Fruit fly (Drosophila melanogaster) whole organism, embryonic: ENCODE results near the gene CG3604.

Source experiments
- Atf-2 ChIP-seq: fragments of 200-800 bp; sonication (Bioruptor generic); optimal IDR thresholded peaks from 2 replicates; lab custom pipeline; 2016; ENCODE audit warnings: missing biosample characterization, missing genetic modification characterization
- CG10366 ChIP-seq: fragments of 200-800 bp; sonication (Bioruptor generic); IDR thresholded peaks from 2 replicates; pipeline ENCODE4 v1.3.6; 2022; ENCODE audit warnings: missing biosample characterization, missing genetic modification characterization
- CG10979 ChIP-seq: fragments of 200-800 bp; sonication (Bioruptor generic); optimal IDR thresholded peaks from 2 replicates; lab custom pipeline; 2018; ENCODE audit warnings: missing biosample characterization, mild to moderate bottlenecking, missing genetic modification characterization, moderate library complexity
- CG11093 ChIP-seq: fragments of 200-800 bp; sonication (Bioruptor generic); IDR thresholded peaks from 3 replicates; pipeline ENCODE4 v1.3.6; 2022; ENCODE audit warnings: missing biosample characterization, missing genetic modification characterization
- CG11723 ChIP-seq: fragments of 200-800 bp; sonication (Bioruptor generic); optimal IDR thresholded peaks from 2 replicates; lab custom pipeline; 2017; ENCODE audit warnings: missing biosample characterization, mild to moderate bottlenecking, missing genetic modification characterization
- CG12299 ChIP-seq: fragments of 200-800 bp; sonication (Bioruptor generic); optimal IDR thresholded peaks from 2 replicates; lab custom pipeline; 2018; ENCODE audit warnings: missing biosample characterization, mild to moderate bottlenecking, missing genetic modification characterization
- CG12769 ChIP-seq: fragments of 200-800 bp; sonication (Bioruptor generic); optimal IDR thresholded peaks from 2 replicates; lab custom pipeline; 2019; ENCODE audit warnings: missing biosample characterization, mild to moderate bottlenecking, missing genetic modification characterization, moderate library complexity
- CG13287 ChIP-seq: fragments of 200-800 bp; sonication (Bioruptor generic); IDR thresholded peaks from 2 replicates; pipeline ENCODE4 v1.3.6; 2022; ENCODE audit warnings: missing biosample characterization, missing genetic modification characterization; ENCODE audit not compliant: partially characterized antibody
- CG15601 ChIP-seq: fragments of 200-800 bp; sonication (Bioruptor generic); optimal IDR thresholded peaks from 3 replicates; lab custom pipeline; 2019; ENCODE audit warnings: missing biosample characterization, mild to moderate bottlenecking, missing genetic modification characterization, moderate library complexity
- CG16779 ChIP-seq: fragments of 200-800 bp; sonication (Bioruptor generic); IDR thresholded peaks from 2 replicates; pipeline ENCODE4 v1.3.6; 2022; ENCODE audit warnings: missing biosample characterization, missing genetic modification characterization
- CG30431 ChIP-seq: fragments of 200-800 bp; sonication (Bioruptor generic); optimal IDR thresholded peaks from 2 replicates; lab custom pipeline; 2017; ENCODE audit warnings: missing biosample characterization, missing genetic modification characterization
- CG3995 ChIP-seq: fragments of 200-800 bp; sonication (Bioruptor generic); optimal IDR thresholded peaks from 3 replicates; lab custom pipeline; 2016; ENCODE audit warnings: missing biosample characterization, missing genetic modification characterization
- CG4617 ChIP-seq: fragments of 200-800 bp; sonication (Bioruptor generic); optimal IDR thresholded peaks from 3 replicates; lab custom pipeline; 2016; ENCODE audit warnings: missing biosample characterization, missing genetic modification characterization, borderline replicate concordance
- CG4854 ChIP-seq: fragments of 200-800 bp; sonication (Bioruptor generic); optimal IDR thresholded peaks from 2 replicates; lab custom pipeline; 2016; ENCODE audit warnings: missing biosample characterization, missing genetic modification characterization, inconsistent platforms
- CG9609 ChIP-seq: fragments of 200-800 bp; sonication (Bioruptor generic); optimal IDR thresholded peaks from 3 replicates; lab custom pipeline; 2016; ENCODE audit warnings: missing biosample characterization, missing genetic modification characterization
- CTCF ChIP-seq: fragments of 200-800 bp; sonication (Bioruptor generic); optimal IDR thresholded peaks from 2 replicates; lab custom pipeline; 2017; ENCODE audit warnings: missing biosample characterization, mild to moderate bottlenecking, missing genetic modification characterization, moderate library complexity
- Dip3 ChIP-seq: fragments of 200-800 bp; sonication (Bioruptor generic); optimal IDR thresholded peaks from 3 replicates; lab custom pipeline; 2016; ENCODE audit warnings: missing biosample characterization, missing genetic modification characterization
- Dll ChIP-seq: fragments of 200-800 bp; sonication (Bioruptor generic); IDR thresholded peaks from 4 replicates; pipeline ENCODE4 v1.3.6; 2022; ENCODE audit warnings: missing biosample characterization, missing genetic modification characterization; ENCODE audit not compliant: partially characterized antibody
- Ets65A ChIP-seq: fragments of 200-800 bp; sonication (Bioruptor generic); peaks from one replicate; lab custom pipeline; 2016; ENCODE audit warnings: missing biosample characterization, missing genetic modification characterization
- H15 ChIP-seq: fragments of 200-800 bp; sonication (Bioruptor generic); IDR thresholded peaks from 3 replicates; pipeline ENCODE4 v1.3.6; 2022; ENCODE audit warnings: missing biosample characterization, missing genetic modification characterization
- HLH4C ChIP-seq: fragments of 200-800 bp; sonication (Bioruptor generic); IDR thresholded peaks from 3 replicates; pipeline ENCODE4 v1.3.6; 2022; ENCODE audit warnings: missing biosample characterization, missing genetic modification characterization; ENCODE audit not compliant: partially characterized antibody
- Hand ChIP-seq: fragments of 200-800 bp; sonication (Bioruptor generic); optimal IDR thresholded peaks from 2 replicates; lab custom pipeline; 2017; ENCODE audit warnings: mild to moderate bottlenecking, missing biosample characterization, missing genetic modification reagents, missing genetic modification characterization
- Hr3 ChIP-seq: fragments of 200-800 bp; sonication (Bioruptor generic); optimal IDR thresholded peaks from 3 replicates; lab custom pipeline; 2016; ENCODE audit warnings: missing biosample characterization, missing genetic modification characterization
- Hr39 ChIP-seq: fragments of >200 bp; optimal IDR thresholded peaks from 2 replicates; lab custom pipeline; 2017
- MBD-R2 ChIP-seq: fragments of 200-800 bp; sonication (Bioruptor generic); IDR thresholded peaks from 2 replicates; pipeline ENCODE4 v1.3.6; 2022; ENCODE audit warnings: missing biosample characterization, missing genetic modification characterization
- NfI ChIP-seq: fragments of 200-800 bp; sonication (Bioruptor generic); optimal IDR thresholded peaks from 3 replicates; lab custom pipeline; 2018; ENCODE audit warnings: missing biosample characterization, mild to moderate bottlenecking, missing genetic modification characterization, moderate library complexity
- Oli ChIP-seq: fragments of 200-800 bp; sonication (Bioruptor generic); optimal IDR thresholded peaks from 2 replicates; lab custom pipeline; 2018; ENCODE audit warnings: missing biosample characterization, mild to moderate bottlenecking, missing genetic modification characterization, moderate library complexity
- Poxn ChIP-seq: fragments of 200-800 bp; sonication (Bioruptor generic); IDR thresholded peaks from 2 replicates; pipeline ENCODE4 v1.3.6; 2022; ENCODE audit warnings: missing biosample characterization, missing genetic modification characterization
- Sox100B ChIP-seq: fragments of 200-800 bp; sonication (Bioruptor generic); optimal IDR thresholded peaks from 3 replicates; lab custom pipeline; 2018; ENCODE audit warnings: missing biosample characterization, mild to moderate bottlenecking, missing genetic modification characterization
- Sry-β ChIP-seq: fragments of 200-800 bp; sonication (Bioruptor generic); optimal IDR thresholded peaks from 2 replicates; lab custom pipeline; 2018; ENCODE audit warnings: missing biosample characterization, mild to moderate bottlenecking, missing genetic modification characterization, moderate library complexity
- cad ChIP-seq: fragments of >200 bp; optimal IDR thresholded peaks from 2 replicates; lab custom pipeline; 2017; ENCODE audit warnings: missing biosample characterization, missing genetic modification characterization
- dpn ChIP-seq, 2 experiments: fragments of 200-800 bp; sonication (Bioruptor generic); optimal IDR thresholded peaks; 3 replicates each; lab custom pipeline; 2016; ENCODE audit warnings: missing biosample characterization in 2 of 2, missing genetic modification characterization in 2 of 2
- gfzf ChIP-seq: fragments of 200-800 bp; sonication (Bioruptor generic); optimal IDR thresholded peaks from 2 replicates; lab custom pipeline; 2016; ENCODE audit warnings: missing biosample characterization, mild to moderate bottlenecking, missing genetic modification characterization, moderate library complexity
- hb ChIP-seq: fragments of 200-800 bp; sonication (Bioruptor generic); IDR thresholded peaks from 3 replicates; pipeline ENCODE4 v1.3.6; 2022; ENCODE audit warnings: missing biosample characterization, missing genetic modification characterization; ENCODE audit not compliant: partially characterized antibody
- hbn ChIP-seq: fragments of 200-800 bp; sonication (Bioruptor generic); IDR thresholded peaks from 2 replicates; pipeline ENCODE4 v1.3.6; 2022; ENCODE audit warnings: missing biosample characterization, missing genetic modification characterization; ENCODE audit not compliant: partially characterized antibody
- kah ChIP-seq: fragments of 200-800 bp; sonication (Bioruptor generic); optimal IDR thresholded peaks from 2 replicates; lab custom pipeline; 2018; ENCODE audit warnings: missing biosample characterization, mild to moderate bottlenecking, missing genetic modification characterization
- ken ChIP-seq: fragments of 200-800 bp; sonication (Bioruptor generic); IDR thresholded peaks from 3 replicates; pipeline ENCODE4 v1.3.6; 2022; ENCODE audit warnings: missing biosample characterization, missing genetic modification characterization
- knrl ChIP-seq: fragments of 200-800 bp; sonication (Bioruptor generic); IDR thresholded peaks from 3 replicates; pipeline ENCODE4 v1.3.6; 2022; ENCODE audit warnings: missing biosample characterization, missing genetic modification characterization; ENCODE audit not compliant: partially characterized antibody
- lmd ChIP-seq: fragments of 200-800 bp; sonication (Bioruptor generic); IDR thresholded peaks from 2 replicates; pipeline ENCODE4 v1.3.6; 2022; ENCODE audit warnings: missing biosample characterization, missing genetic modification characterization
- nerfin-1 ChIP-seq: fragments of 200-800 bp; sonication (Bioruptor generic); optimal IDR thresholded peaks from 3 replicates; lab custom pipeline; 2019; ENCODE audit warnings: missing biosample characterization, mild to moderate bottlenecking, missing genetic modification characterization, moderate library complexity
- nerfin-2 ChIP-seq: fragments of 200-800 bp; sonication (Bioruptor generic); IDR thresholded peaks from 2 replicates; pipeline ENCODE4 v1.3.6; 2022; ENCODE audit warnings: missing biosample characterization, missing genetic modification characterization; ENCODE audit not compliant: partially characterized antibody
- oc ChIP-seq: fragments of 200-800 bp; sonication (Bioruptor generic); optimal IDR thresholded peaks from 2 replicates; lab custom pipeline; 2018; ENCODE audit warnings: missing biosample characterization, mild to moderate bottlenecking, missing genetic modification characterization, moderate library complexity
- prd ChIP-seq, 3 experiments: fragments of >200 bp in 2 of 3; fragments of 200-800 bp in 1 of 3; sonication (Bioruptor generic) in 1 of 3; optimal IDR thresholded peaks in 2 of 3; IDR thresholded peaks in 1 of 3; 2 replicates in 2 of 3; 3 replicates in 1 of 3; pipeline versions ENCODE4 v1.3.6 to Lab custom; 2017 to 2022; ENCODE audit warnings: missing biosample characterization in 1 of 3, missing genetic modification characterization in 1 of 3
- rib ChIP-seq: fragments of 200-800 bp; sonication (Bioruptor generic); IDR thresholded peaks from 2 replicates; pipeline ENCODE4 v1.3.6; 2022; ENCODE audit warnings: missing biosample characterization, missing genetic modification characterization
- schlank ChIP-seq: fragments of 200-800 bp; sonication (Bioruptor generic); optimal IDR thresholded peaks from 2 replicates; lab custom pipeline; 2018; ENCODE audit warnings: missing biosample characterization, mild to moderate bottlenecking, missing genetic modification characterization
- sim ChIP-seq: fragments of 200-800 bp; sonication (Bioruptor generic); IDR thresholded peaks from 2 replicates; pipeline ENCODE4 v1.3.6; 2022; ENCODE audit warnings: missing biosample characterization, missing genetic modification characterization
- stwl ChIP-seq: fragments of 200-800 bp; sonication (Bioruptor generic); optimal IDR thresholded peaks from 3 replicates; lab custom pipeline; 2018; ENCODE audit warnings: missing biosample characterization, mild to moderate bottlenecking, missing genetic modification characterization, moderate library complexity
- tap ChIP-seq: fragments of 200-800 bp; optimal IDR thresholded peaks from 3 replicates; lab custom pipeline; 2019; ENCODE audit warnings: missing biosample characterization, mild to moderate bottlenecking, missing genetic modification characterization, moderate library complexity
- vvl ChIP-seq: fragments of 200-800 bp; sonication (Bioruptor generic); IDR thresholded peaks from 2 replicates; pipeline ENCODE4 v1.3.6; 2022; ENCODE audit warnings: missing biosample characterization, missing genetic modification characterization

CG3604 gene

DNA sequence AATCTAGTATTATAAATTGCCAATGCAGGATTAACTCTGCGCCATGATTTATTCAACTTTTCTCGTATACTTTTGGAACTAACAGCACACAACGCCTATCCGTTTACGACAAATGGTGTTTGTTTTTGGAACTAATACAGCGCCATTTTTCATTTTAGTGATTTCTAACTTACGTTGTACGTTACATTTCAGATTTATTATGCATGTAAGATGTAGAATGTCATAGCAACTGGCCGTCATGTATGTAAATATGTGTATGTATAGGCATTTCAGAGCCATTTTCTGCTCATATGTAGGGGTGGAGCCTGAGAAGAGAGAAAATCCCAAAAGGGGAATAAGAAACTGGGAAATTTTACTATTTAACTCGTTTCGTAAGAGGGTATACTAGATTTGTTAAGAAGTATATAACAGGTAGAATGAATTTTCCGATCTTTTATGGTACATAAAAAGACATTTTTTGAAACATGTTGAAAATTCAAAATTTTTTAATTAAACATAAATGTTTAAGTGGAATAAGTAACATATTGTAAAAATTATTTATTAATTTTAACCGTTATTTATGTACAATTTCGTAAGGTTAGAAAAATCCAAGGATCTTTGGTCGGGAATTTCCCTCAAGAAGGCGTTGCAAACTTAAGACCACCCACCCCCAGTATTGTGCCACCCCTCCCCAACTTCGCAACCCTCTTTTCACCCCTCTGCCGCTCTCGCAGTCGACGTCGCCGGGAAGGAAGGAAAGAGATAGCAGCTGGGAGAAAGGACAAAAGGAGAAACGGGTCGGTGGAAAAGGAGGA lies 40.1 kb downstream of the CG3604 start (continued):
- TF ChIP-seq oc (peak; percentile 38), Ets65A (GFP tag; lab: Kevin White, UChicago) (peak; percentile 93), CG16779 (GFP tag; lab: Robert Waterston, UW) (no peak), cad (no peak), nerfin-1 (peak; percentile 100), Sox100B (no peak), Dip3 (GFP tag; lab: Kevin White, UChicago) (peak; percentile 26), CG11723 (GFP tag; lab: Kevin White, UChicago) (no peak), tap (tag; lab: Kevin White, UChicago) (peak; percentile 10), gfzf (GFP tag; lab: Kevin White, UChicago) (peak; percentile 30), Hr3 (GFP tag; lab: Kevin White, UChicago) (peak; percentile 24), Atf-2 (GFP tag; lab: Kevin White, UChicago) (no peak), dpn (GFP tag; optimal IDR thresholded peaks at IDR 0.05; lab: Kevin White, UChicago) (peak; percentile 43 to 71), Hr39 (no peak), H15 (GFP tag; lab: Robert Waterston, UW) (peak; percentile 35; the same call in 1 of the 3 replicates), nerfin-2 (no peak), Poxn (GFP tag; lab: Robert Waterston, UW) (no peak), stwl (tag; lab: Kevin White, UChicago) (peak; percentile 69), rib (GFP tag; lab: Robert Waterston, UW) (no peak), knrl (GFP tag; lab: Robert Waterston, UW) (peak; percentile 80), CG12299 (no peak), Oli (tag; lab: Kevin White, UChicago) (no peak), CG10366 (GFP tag; lab: Robert Waterston, UW) (peak; percentile 18; the same call in 1 of the 2 replicates), ken (peak; percentile 72), sim (no peak), hb (no peak), HLH4C (GFP tag; lab: Robert Waterston, UW) (no peak), CG4854 (GFP tag; lab: Kevin White, UChicago) (peak; percentile 67), MBD-R2 (GFP tag; lab: Robert Waterston, UW) (no peak), kah (no peak), Dll (GFP tag; lab: Robert Waterston, UW) (no peak), prd (optimal IDR thresholded peaks at IDR 0.05; lab: Kevin White, UChicago) (no peak), prd (GFP tag; IDR thresholded peaks at IDR 0.05; lab: Robert Waterston, UW) (peak; percentile 72), CG15601 (tag; lab: Kevin White, UChicago) (peak; percentile 47), CG4617 (GFP tag; lab: Kevin White, UChicago) (peak; percentile 30), CG10979 (tag; lab: Kevin White, UChicago) (peak; percentile 33), NfI (GFP tag; lab: Kevin White, UChicago) (peak; percentile 59), CTCF (GFP tag; lab: Kevin White, UChicago) (peak; percentile 100), lmd (GFP tag; lab: Robert Waterston, UW) (peak; percentile 55), CG30431 (GFP tag; lab: Kevin White, UChicago) (no peak), CG12769 (tag; lab: Kevin White, UChicago) (peak; percentile 78), vvl (peak; percentile 68), Hand (GFP tag; lab: Kevin White, UChicago) (no peak), CG9609 (GFP tag; lab: Kevin White, UChicago) (no peak), hbn (GFP tag; lab: Robert Waterston, UW) (no peak), Sry-β (no peak), CG3995 (GFP tag; lab: Kevin White, UChicago) (peak; percentile 61), CG11093 (GFP tag; lab: Robert Waterston, UW) (0 out of 3 replicates have a peak, but pooled peaks have one; percentile 31), CG13287 (GFP tag; lab: Robert Waterston, UW) (peak; percentile 51), schlank (tag; lab: Kevin White, UChicago) (no peak)
